Worm (Caenorhabditis elegans): ENCODE data around the gene phat-6.

phat-6 gene

ce11 chrX:15173303-15173904 lies 20.8 kb downstream of the phat-6 start, which contains the start of gene ucr-2.2 (continued):
- no peak for TF ChIP-seq nhr-25 (tag; optimal IDR thresholded peaks at IDR 0.05; ENCODE audit: borderline replicate concordance, insufficient read depth)
- peak; percentile 61 for TF ChIP-seq lin-13 (GFP tag; optimal IDR thresholded peaks at IDR 0.05)
- TF ChIP-seq ceh-20 (GFP tag; IDR thresholded peaks at IDR 0.05): peak; percentile 65
- peak; percentile 95 for TF ChIP-seq mep-1 (tag; optimal IDR thresholded peaks at IDR 0.05)
- TF ChIP-seq Y105C5A.15 (GFP tag; IDR thresholded peaks at IDR 0.05): no peak
- TF ChIP-seq nhr-48 (tag; optimal IDR thresholded peaks at IDR 0.05): peak; percentile 72
- no peak for TF ChIP-seq snpc-1.2 (GFP tag; IDR thresholded peaks at IDR 0.05)
- TF ChIP-seq ctbp-1 (GFP tag; IDR thresholded peaks at IDR 0.05): peak; percentile 79
- peak; percentile 72 for TF ChIP-seq spr-1 (tag; optimal IDR thresholded peaks at IDR 0.05)
- peak; percentile 38; the same call in 1 of the 2 replicates for TF ChIP-seq arid-1 (GFP tag; conservative IDR thresholded peaks at IDR 0.05)
- TF ChIP-seq nhr-10 (tag; optimal IDR thresholded peaks at IDR 0.05): no peak
- TF ChIP-seq fkh-10 (GFP tag; optimal IDR thresholded peaks at IDR 0.05): peak; percentile 35
- peak; percentile 91 for TF ChIP-seq hmg-1.1 (GFP tag; IDR thresholded peaks at IDR 0.05)
- TF ChIP-seq F26F4.8 (GFP tag; conservative IDR thresholded peaks at IDR 0.05): no peak
- no peak for TF ChIP-seq daf-16 (GFP tag; optimal IDR thresholded peaks at IDR 0.05)
- TF ChIP-seq daf-16 (tag; optimal IDR thresholded peaks at IDR 0.05): peak; percentile 75
- TF ChIP-seq vab-7 (GFP tag; IDR thresholded peaks at IDR 0.05): no peak
- peak; percentile 88 for TF ChIP-seq nhr-6 (tag; optimal IDR thresholded peaks at IDR 0.05)
- TF ChIP-seq nhr-42 (GFP tag; IDR thresholded peaks at IDR 0.05): peak; percentile 91
- no peak for TF ChIP-seq lin-29 (GFP tag; IDR thresholded peaks at IDR 0.05)
- TF ChIP-seq ceh-82 (tag; optimal IDR thresholded peaks at IDR 0.05): no peak
- no peak for TF ChIP-seq ceh-32 (tag; optimal IDR thresholded peaks at IDR 0.05; ENCODE audit: poor library complexity)
- no peak for TF ChIP-seq Y5F2A.4 (GFP tag; optimal IDR thresholded peaks at IDR 0.05)
- no peak for TF ChIP-seq gei-8 (GFP tag; optimal IDR thresholded peaks at IDR 0.05)
- peak in 1 of 2 experiments; percentile 48 for TF ChIP-seq hif-1 (tag; optimal IDR thresholded peaks at IDR 0.05)
- no peak for TF ChIP-seq attf-4 (tag; optimal IDR thresholded peaks at IDR 0.05)
- no peak for TF ChIP-seq mxl-2 (GFP tag; conservative IDR thresholded peaks at IDR 0.05)
- peak; percentile 2 for TF ChIP-seq spr-3 (GFP tag; optimal IDR thresholded peaks at IDR 0.05)
- TF ChIP-seq F49E8.2 (tag; optimal IDR thresholded peaks at IDR 0.05; ENCODE audit: borderline replicate concordance): no peak
- peak; percentile 87 for TF ChIP-seq nhr-77 (tag; optimal IDR thresholded peaks at IDR 0.05)
- no peak for TF ChIP-seq skn-1 (tag; optimal IDR thresholded peaks at IDR 0.05)
- peak; percentile 45 for TF ChIP-seq pqm-1 (tag; optimal IDR thresholded peaks at IDR 0.05)
- TF ChIP-seq rbr-2 (tag; optimal IDR thresholded peaks at IDR 0.05): peak; percentile 90
- TF ChIP-seq nhr-11 (tag; optimal IDR thresholded peaks at IDR 0.05): peak; percentile 56
- peak; percentile 54 for TF ChIP-seq snpc-4 (tag; optimal IDR thresholded peaks at IDR 0.05)
- TF ChIP-seq zag-1 (tag; optimal IDR thresholded peaks at IDR 0.05): no peak
- TF ChIP-seq tra-1 (GFP tag; IDR thresholded peaks at IDR 0.05): peak; percentile 62; the same call in 1 of the 2 replicates
- no peak for TF ChIP-seq daf-19 (GFP tag; conservative IDR thresholded peaks at IDR 0.05)
- TF ChIP-seq dpl-1 (GFP tag; optimal IDR thresholded peaks at IDR 0.05): peak; percentile 83
- no peak for TF ChIP-seq dmd-8 (GFP tag; IDR thresholded peaks at IDR 0.05)
- no peak; the same call in 1 of the 2 replicates for TF ChIP-seq zfp-3 (GFP tag; conservative IDR thresholded peaks at IDR 0.05)
- no peak for TF ChIP-seq unc-130 (GFP tag; optimal IDR thresholded peaks at IDR 0.05)
- TF ChIP-seq ztf-7 (tag; optimal IDR thresholded peaks at IDR 0.05): peak; percentile 87
- peak; percentile 77 for TF ChIP-seq dmd-6 (GFP tag; IDR thresholded peaks at IDR 0.05)
- TF ChIP-seq lir-3 (tag; optimal IDR thresholded peaks at IDR 0.05): no peak
- peak; percentile 49 for TF ChIP-seq F10B5.3 (tag; optimal IDR thresholded peaks at IDR 0.05)
- no peak for TF ChIP-seq ceh-44 (GFP tag; IDR thresholded peaks at IDR 0.05)
- TF ChIP-seq nhr-41 (GFP tag; IDR thresholded peaks at IDR 0.05): no peak
- peak; percentile 74 for TF ChIP-seq duxl-1 (tag; optimal IDR thresholded peaks at IDR 0.05; ENCODE audit: poor library complexity)
- TF ChIP-seq ces-1 (GFP tag; optimal IDR thresholded peaks at IDR 0.05): no peak
- TF ChIP-seq egl-43 (GFP tag; IDR thresholded peaks at IDR 0.05): 0 out of 2 replicates have a peak, but pooled peaks have one; percentile 39

Data from whole organism, L4 larva.